Fruit fly (Drosophila melanogaster) whole organism, embryonic: ENCODE measurements around the gene CG43931.
A peak's percentile ranks its signal among the peaks of the same experiment; 100 is the strongest.

ENCODE experiments used
- Abd-B ChIP-seq: fragments of 200-800 bp; sonication (Bioruptor generic); optimal IDR thresholded peaks from 2 replicates; lab custom pipeline; 2018; ENCODE audit warnings: missing biosample characterization, mild to moderate bottlenecking, missing genetic modification characterization, moderate library complexity
- BEAF-32 ChIP-seq: fragments of 200-800 bp; sonication (Bioruptor generic); optimal IDR thresholded peaks from 3 replicates; lab custom pipeline; 2017; ENCODE audit warnings: missing biosample characterization, missing genetic modification characterization, mild to moderate bottlenecking, moderate library complexity, missing genetic modification reagents
- CG11456 ChIP-seq: fragments of 200-800 bp; sonication (Bioruptor generic); IDR thresholded peaks from 3 replicates; pipeline ENCODE4 v1.3.6; 2022; ENCODE audit warnings: missing biosample characterization, missing genetic modification characterization
- CG12155 ChIP-seq: fragments of 200-800 bp; sonication (Bioruptor generic); optimal IDR thresholded peaks from 3 replicates; lab custom pipeline; 2016; ENCODE audit warnings: missing biosample characterization, missing genetic modification characterization
- CG12219 ChIP-seq: fragments of 200-800 bp; sonication (Bioruptor generic); optimal IDR thresholded peaks from 3 replicates; lab custom pipeline; 2018; ENCODE audit warnings: missing biosample characterization, mild to moderate bottlenecking, missing genetic modification characterization
- CG1233 ChIP-seq: fragments of 200-800 bp; sonication (Bioruptor generic); optimal IDR thresholded peaks from 4 replicates; lab custom pipeline; 2018; ENCODE audit warnings: missing biosample characterization, mild to moderate bottlenecking, missing genetic modification characterization
- CG12659 ChIP-seq: fragments of 200-800 bp; sonication (Bioruptor generic); optimal IDR thresholded peaks from 3 replicates; lab custom pipeline; 2017; ENCODE audit warnings: mild to moderate bottlenecking, missing biosample characterization, missing genetic modification reagents, missing genetic modification characterization
- CG12769 ChIP-seq: fragments of 200-800 bp; sonication (Bioruptor generic); optimal IDR thresholded peaks from 2 replicates; lab custom pipeline; 2019; ENCODE audit warnings: missing biosample characterization, mild to moderate bottlenecking, missing genetic modification characterization, moderate library complexity
- CG13287 ChIP-seq: fragments of 200-800 bp; sonication (Bioruptor generic); IDR thresholded peaks from 2 replicates; pipeline ENCODE4 v1.3.6; 2022; ENCODE audit warnings: missing biosample characterization, missing genetic modification characterization; ENCODE audit not compliant: partially characterized antibody
- CG15269 ChIP-seq: fragments of 200-800 bp; sonication (Bioruptor generic); optimal IDR thresholded peaks from 2 replicates; lab custom pipeline; 2018; ENCODE audit warnings: missing biosample characterization, mild to moderate bottlenecking, missing genetic modification characterization, moderate library complexity
- CG15696 ChIP-seq: fragments of 200-800 bp; sonication (Bioruptor generic); optimal IDR thresholded peaks from 2 replicates; lab custom pipeline; 2019; ENCODE audit warnings: missing biosample characterization, mild to moderate bottlenecking, missing genetic modification characterization, moderate library complexity
- CG1602 ChIP-seq: fragments of 200-800 bp; sonication (Bioruptor generic); optimal IDR thresholded peaks from 3 replicates; lab custom pipeline; 2016; ENCODE audit warnings: missing biosample characterization, missing genetic modification characterization
- CG17612 ChIP-seq: fragments of 200-800 bp; sonication (Bioruptor generic); IDR thresholded peaks from 2 replicates; pipeline ENCODE4 v1.3.6; 2022; ENCODE audit warnings: missing biosample characterization, missing genetic modification characterization
- CG7556 ChIP-seq: fragments of 200-800 bp; sonication (Bioruptor generic); optimal IDR thresholded peaks from 2 replicates; lab custom pipeline; 2017; ENCODE audit warnings: missing biosample characterization, mild to moderate bottlenecking, missing genetic modification characterization
- CG9817 ChIP-seq: fragments of 200-800 bp; sonication (Bioruptor generic); optimal IDR thresholded peaks from 2 replicates; lab custom pipeline; 2018; ENCODE audit warnings: missing biosample characterization, mild to moderate bottlenecking, missing genetic modification characterization, moderate library complexity
- Dip2 ChIP-seq: fragments of 200-800 bp; sonication (Bioruptor generic); IDR thresholded peaks from 2 replicates; pipeline ENCODE4 v1.3.6; 2022; ENCODE audit warnings: missing biosample characterization, missing genetic modification characterization
- Eip74EF ChIP-seq, 2 experiments: fragments of 200-800 bp in 1 of 2; fragments of >200 bp in 1 of 2; sonication (Bioruptor generic) in 1 of 2; optimal IDR thresholded peaks; 2 replicates each; lab custom pipeline; 2017 to 2019; ENCODE audit warnings: missing biosample characterization in 2 of 2, missing genetic modification characterization in 2 of 2, mild to moderate bottlenecking in 1 of 2, moderate library complexity in 1 of 2
- Gsc ChIP-seq: fragments of 200-800 bp; sonication (Bioruptor generic); IDR thresholded peaks from 2 replicates; pipeline ENCODE4 v1.3.6; 2022; ENCODE audit warnings: missing biosample characterization, missing genetic modification characterization
- MBD-R2 ChIP-seq: fragments of 200-800 bp; sonication (Bioruptor generic); IDR thresholded peaks from 2 replicates; pipeline ENCODE4 v1.3.6; 2022; ENCODE audit warnings: missing biosample characterization, missing genetic modification characterization
- Med ChIP-seq: fragments of 200-800 bp; sonication (Bioruptor generic); peaks from one replicate; lab custom pipeline; 2016; ENCODE audit warnings: missing biosample characterization, missing genetic modification characterization, mild to moderate bottlenecking, inconsistent platforms, moderate library complexity
- Mes4 ChIP-seq: fragments of 200-800 bp; sonication (Bioruptor generic); optimal IDR thresholded peaks from 2 replicates; lab custom pipeline; 2016; ENCODE audit warnings: missing biosample characterization, missing genetic modification characterization
- NfI ChIP-seq: fragments of 200-800 bp; sonication (Bioruptor generic); optimal IDR thresholded peaks from 3 replicates; lab custom pipeline; 2018; ENCODE audit warnings: missing biosample characterization, mild to moderate bottlenecking, missing genetic modification characterization, moderate library complexity
- PHDP ChIP-seq: fragments of 200-800 bp; sonication (Bioruptor generic); optimal IDR thresholded peaks from 3 replicates; lab custom pipeline; 2018; ENCODE audit warnings: missing biosample characterization, mild to moderate bottlenecking, missing genetic modification characterization, moderate library complexity
- Poxn ChIP-seq: fragments of 200-800 bp; sonication (Bioruptor generic); IDR thresholded peaks from 2 replicates; pipeline ENCODE4 v1.3.6; 2022; ENCODE audit warnings: missing biosample characterization, missing genetic modification characterization
- Trl ChIP-seq, 3 experiments: fragments of >200 bp in 2 of 3; fragments of 200-800 bp in 1 of 3; sonication (Bioruptor generic) in 1 of 3; optimal IDR thresholded peaks; 2 replicates in 1 of 3; 3 replicates in 2 of 3; lab custom pipeline; 2016 to 2017; ENCODE audit warnings: missing biosample characterization in 1 of 3, missing genetic modification characterization in 1 of 3
- al ChIP-seq: fragments of 200-800 bp; sonication (Bioruptor generic); IDR thresholded peaks from 2 replicates; pipeline ENCODE4 v1.3.6; 2022; ENCODE audit warnings: missing biosample characterization, missing genetic modification characterization
- bbx ChIP-seq: fragments of 200-800 bp; sonication (Bioruptor generic); IDR thresholded peaks from 2 replicates; pipeline ENCODE4 v1.3.6; 2022; ENCODE audit warnings: missing biosample characterization, missing genetic modification characterization; ENCODE audit not compliant: partially characterized antibody
- corto ChIP-seq: fragments of 200-800 bp; sonication (Bioruptor generic); optimal IDR thresholded peaks from 2 replicates; lab custom pipeline; 2016; ENCODE audit warnings: missing biosample characterization, mild to moderate bottlenecking, missing genetic modification characterization, moderate library complexity
- crp ChIP-seq, 2 experiments: fragments of 200-800 bp; sonication (Bioruptor generic); optimal IDR thresholded peaks; 2 replicates in 1 of 2; 3 replicates in 1 of 2; lab custom pipeline; 2017; ENCODE audit warnings: missing biosample characterization in 2 of 2, missing genetic modification characterization in 2 of 2, mild to moderate bottlenecking in 1 of 2, moderate library complexity in 1 of 2
- danr ChIP-seq: fragments of 200-800 bp; sonication (Bioruptor generic); IDR thresholded peaks from 2 replicates; pipeline ENCODE4 v1.3.6; 2022; ENCODE audit warnings: missing biosample characterization, missing genetic modification characterization
- esg ChIP-seq: fragments of 200-800 bp; sonication (Bioruptor generic); conservative IDR thresholded peaks from 2 replicates; pipeline ENCODE4 v1.3.6; 2022; ENCODE audit warnings: missing biosample characterization, missing genetic modification characterization
- fd96Cb ChIP-seq: fragments of 200-800 bp; sonication (Bioruptor generic); optimal IDR thresholded peaks from 2 replicates; lab custom pipeline; 2018; ENCODE audit warnings: missing biosample characterization, mild to moderate bottlenecking, missing genetic modification characterization, moderate library complexity
- gcm ChIP-seq: fragments of 200-800 bp; sonication (Bioruptor generic); optimal IDR thresholded peaks from 2 replicates; lab custom pipeline; 2019; ENCODE audit warnings: missing biosample characterization, mild to moderate bottlenecking, missing genetic modification characterization, moderate library complexity
- ham ChIP-seq: fragments of 200-800 bp; sonication (Bioruptor generic); IDR thresholded peaks from 2 replicates; pipeline ENCODE4 v1.3.6; 2022; ENCODE audit warnings: missing biosample characterization, missing genetic modification characterization
- inv ChIP-seq: fragments of 200-800 bp; sonication (Bioruptor generic); IDR thresholded peaks from 2 replicates; pipeline ENCODE4 v1.3.6; 2022; ENCODE audit warnings: missing biosample characterization, missing genetic modification characterization; ENCODE audit not compliant: partially characterized antibody
- pho ChIP-seq: fragments of 200-800 bp; sonication (Bioruptor generic); optimal IDR thresholded peaks from 2 replicates; lab custom pipeline; 2016; ENCODE audit warnings: missing biosample characterization, missing genetic modification characterization
- repo ChIP-seq: fragments of 200-800 bp; sonication (Bioruptor generic); optimal IDR thresholded peaks from 2 replicates; lab custom pipeline; 2016; ENCODE audit warnings: missing biosample characterization, missing genetic modification characterization
- sd ChIP-seq: fragments of 200-800 bp; sonication (Bioruptor generic); optimal IDR thresholded peaks from 3 replicates; lab custom pipeline; 2018; ENCODE audit warnings: missing biosample characterization, mild to moderate bottlenecking, missing genetic modification characterization, moderate library complexity
- sim ChIP-seq: fragments of 200-800 bp; sonication (Bioruptor generic); IDR thresholded peaks from 2 replicates; pipeline ENCODE4 v1.3.6; 2022; ENCODE audit warnings: missing biosample characterization, missing genetic modification characterization
- slp2 ChIP-seq: fragments of 200-800 bp; sonication (Bioruptor generic); optimal IDR thresholded peaks from 2 replicates; lab custom pipeline; 2016; ENCODE audit warnings: missing biosample characterization, missing genetic modification characterization
- twi ChIP-seq: fragments of 200-800 bp; optimal IDR thresholded peaks from 2 replicates; lab custom pipeline; 2019; ENCODE audit warnings: missing biosample characterization, mild to moderate bottlenecking, missing genetic modification characterization, moderate library complexity
- vnd ChIP-seq: fragments of 200-800 bp; sonication (Bioruptor generic); IDR thresholded peaks from 3 replicates; pipeline ENCODE4 v1.3.6; 2022; ENCODE audit warnings: missing biosample characterization, missing genetic modification characterization; ENCODE audit not compliant: partially characterized antibody
- zen ChIP-seq: fragments of 200-800 bp; sonication (Bioruptor generic); optimal IDR thresholded peaks from 3 replicates; lab custom pipeline; 2018; ENCODE audit warnings: missing biosample characterization, mild to moderate bottlenecking, missing genetic modification characterization, moderate library complexity

Gene CG43931

dm6 chr3L:20918945-20919344 lies 21.6 kb downstream of the CG43931 start (continued):
- peak; percentile 31 for TF ChIP-seq CG15696 (tag; lab: Kevin White, UChicago)
- no peak for TF ChIP-seq Poxn

dm6 chr3L:20920495-20920894 lies 23.1 kb downstream of the CG43931 start:
- TF ChIP-seq PHDP (tag; lab: Kevin White, UChicago) (no peak), Abd-B (GFP tag; lab: Kevin White, UChicago) (peak; percentile 45), corto (GFP tag; lab: Kevin White, UChicago) (no peak), danr (GFP tag; lab: Robert Waterston, UW) (no peak), CG17612 (GFP tag; lab: Robert Waterston, UW) (no peak), CG13287 (GFP tag; lab: Robert Waterston, UW) (no peak), Trl (optimal IDR thresholded peaks at IDR 0.05; lab: Kevin White, UChicago) (no peak), Trl (GFP tag; optimal IDR thresholded peaks at IDR 0.05; lab: Kevin White, UChicago) (no peak), CG9817 (tag; lab: Kevin White, UChicago) (no peak), CG12659 (GFP tag; lab: Kevin White, UChicago) (no peak), al (GFP tag; lab: Robert Waterston, UW) (no peak), CG7556 (GFP tag; lab: Kevin White, UChicago) (no peak), vnd (no peak), gcm (GFP tag; lab: Kevin White, UChicago) (no peak), twi (tag; lab: Kevin White, UChicago) (peak; percentile 59), crp (GFP tag; optimal IDR thresholded peaks at IDR 0.05; lab: Kevin White, UChicago) (no peak), CG1602 (GFP tag; lab: Kevin White, UChicago) (no peak), Mes4 (GFP tag; lab: Kevin White, UChicago) (no peak), sd (peak; percentile 61), bbx (GFP tag; lab: Robert Waterston, UW) (no peak), zen (tag; lab: Kevin White, UChicago) (no peak), sim (GFP tag; lab: Robert Waterston, UW) (no peak), MBD-R2 (GFP tag; lab: Robert Waterston, UW) (no peak), CG12155 (GFP tag; lab: Kevin White, UChicago) (no peak), pho (no peak), Med (GFP tag; lab: Kevin White, UChicago) (peak; percentile 49), esg (no peak), inv (GFP tag; lab: Robert Waterston, UW) (no peak), BEAF-32 (GFP tag; lab: Kevin White, UChicago) (no peak), Eip74EF (GFP tag; optimal IDR thresholded peaks at IDR 0.05; lab: Kevin White, UChicago) (no peak), Gsc (GFP tag; lab: Robert Waterston, UW) (no peak), CG12769 (tag; lab: Kevin White, UChicago) (no peak), fd96Cb (tag; lab: Kevin White, UChicago) (no peak), CG1233 (GFP tag; lab: Kevin White, UChicago) (no peak), CG11456 (GFP tag; lab: Robert Waterston, UW) (no peak), ham (no peak), NfI (no peak), Dip2 (GFP tag; lab: Robert Waterston, UW) (no peak), CG12219 (GFP tag; lab: Kevin White, UChicago) (no peak), CG15269 (tag; lab: Kevin White, UChicago) (peak; percentile 34), slp2 (no peak), repo (GFP tag; lab: Kevin White, UChicago) (no peak)
